Worm (Caenorhabditis elegans) whole organism, early embryonic: ENCODE data around the gene R08A2.1.

ENCODE experiments used
- ama-1 ChIP-seq: fragments of 150-350 bp; optimal IDR thresholded peaks from 2 replicates; lab custom pipeline; 2014
- ceh-36 ChIP-seq: sonication (generic microtip); optimal IDR thresholded peaks from 2 replicates; lab custom pipeline; 2016; ENCODE audit warnings: missing genetic modification characterization, inconsistent platforms, missing compliant biosample characterization
- flt-1 ChIP-seq: fragments of 200-800 bp; sonication (Bioruptor generic); IDR thresholded peaks from 2 replicates; pipeline ENCODE4 v1.3.6; 2022; ENCODE audit warnings: missing genetic modification characterization, missing compliant biosample characterization
- hmbx-1 ChIP-seq: sonication (generic microtip); optimal IDR thresholded peaks from 2 replicates; lab custom pipeline; 2016; ENCODE audit warnings: mild to moderate bottlenecking, missing genetic modification characterization, missing compliant biosample characterization
- hmg-4 ChIP-seq: fragments of 200-800 bp; sonication (Bioruptor generic); optimal IDR thresholded peaks from 2 replicates; lab custom pipeline; 2018; ENCODE audit warnings: mild to moderate bottlenecking, missing genetic modification characterization, missing compliant biosample characterization
- scrt-1 ChIP-seq: fragments of 200-800 bp; sonication (Bioruptor generic); IDR thresholded peaks from 2 replicates; pipeline ENCODE4 v1.3.6; 2022; ENCODE audit warnings: missing genetic modification characterization, missing compliant biosample characterization
- sea-1 ChIP-seq: fragments of 200-800 bp; sonication (Bioruptor generic); conservative IDR thresholded peaks from 2 replicates; pipeline ENCODE4 v1.3.6; 2022; ENCODE audit warnings: missing genetic modification characterization, missing compliant biosample characterization

DNA sequence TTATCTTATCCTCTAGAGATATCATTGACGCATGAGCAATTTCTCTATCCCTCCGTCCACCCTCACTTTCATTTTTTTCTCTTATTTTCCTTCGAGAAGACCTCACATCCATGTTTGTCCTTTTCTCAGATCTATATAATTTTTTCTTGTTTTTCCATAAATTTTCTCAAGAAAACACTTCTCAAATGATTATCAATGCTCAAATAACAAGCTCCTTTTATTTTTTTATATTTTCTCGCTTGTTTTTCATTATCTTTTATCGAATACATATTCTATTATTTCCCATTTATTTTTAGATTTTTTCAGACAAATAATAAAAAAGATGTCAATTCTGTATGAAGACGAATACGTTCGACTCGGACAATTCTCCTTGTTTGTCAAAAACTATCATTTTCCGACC, 3.6 kb upstream of the R08A2.1 start, which contains the start of gene R08A2.7:
- TF ChIP-seq flt-1 (GFP tag; lab: Robert Waterston, UW), result no peak
- TF ChIP-seq hmg-4 (GFP tag; lab: Kevin White, UChicago), result no peak
- TF ChIP-seq scrt-1 (GFP tag; lab: Robert Waterston, UW), result no peak
- TF ChIP-seq sea-1 (GFP tag; lab: Robert Waterston, UW), result no peak
- no peak for TF ChIP-seq ceh-36 (tag; lab: Kevin White, UChicago)
- TF ChIP-seq hmbx-1 (tag; lab: Kevin White, UChicago), result no peak
- TF ChIP-seq ama-1, result no peak
